Worm (Caenorhabditis elegans) whole organism, midembryonic: ENCODE results near the gene cyn-8.

Experiments
- T22C8.4 ChIP-seq: fragments of 200-800 bp; sonication (Bioruptor generic); IDR thresholded peaks from 2 replicates; pipeline ENCODE4 v1.3.6; 2022; ENCODE audit warnings: missing genetic modification characterization, missing compliant biosample characterization
- cog-1 ChIP-seq: sonication (generic microtip); optimal IDR thresholded peaks from 2 replicates; lab custom pipeline; 2016; ENCODE audit warnings: missing genetic modification characterization, missing compliant biosample characterization
- flt-1 ChIP-seq: fragments of 200-800 bp; sonication (Bioruptor generic); IDR thresholded peaks from 2 replicates; pipeline ENCODE4 v1.3.6; 2022; ENCODE audit warnings: missing genetic modification characterization, missing compliant biosample characterization
- klf-2 ChIP-seq: fragments of 200-800 bp; sonication (Bioruptor generic); conservative IDR thresholded peaks from 2 replicates; pipeline ENCODE4 v1.3.6; 2022; ENCODE audit warnings: missing genetic modification reagents, missing genetic modification characterization, missing compliant biosample characterization
- med-1 ChIP-seq: sonication (generic microtip); optimal IDR thresholded peaks from 2 replicates; lab custom pipeline; 2017; ENCODE audit warnings: missing genetic modification characterization, mild to moderate bottlenecking, missing compliant biosample characterization, antibody characterized with exemption, missing genetic modification reagents; ENCODE audit not compliant: insufficient read depth
- ref-1 ChIP-seq: fragments of 200-800 bp; sonication (Bioruptor generic); conservative IDR thresholded peaks from 2 replicates; pipeline ENCODE4 v1.3.6; 2022; ENCODE audit warnings: missing genetic modification reagents, missing genetic modification characterization, missing compliant biosample characterization
- tab-1 ChIP-seq: fragments of 200-800 bp; sonication (Bioruptor generic); IDR thresholded peaks from 2 replicates; pipeline ENCODE4 v1.3.6; 2022; ENCODE audit warnings: missing genetic modification characterization, missing compliant biosample characterization
- ztf-23 ChIP-seq: fragments of 200-800 bp; sonication (Bioruptor generic); IDR thresholded peaks from 2 replicates; pipeline ENCODE4 v1.3.6; 2022; ENCODE audit warnings: missing genetic modification reagents, missing genetic modification characterization, missing compliant biosample characterization
- ztf-29 ChIP-seq: fragments of 200-800 bp; sonication (Bioruptor generic); IDR thresholded peaks from 2 replicates; pipeline ENCODE4 v1.3.6; 2022; ENCODE audit warnings: missing genetic modification reagents, missing genetic modification characterization, missing compliant biosample characterization

The cyn-8 gene

DNA sequence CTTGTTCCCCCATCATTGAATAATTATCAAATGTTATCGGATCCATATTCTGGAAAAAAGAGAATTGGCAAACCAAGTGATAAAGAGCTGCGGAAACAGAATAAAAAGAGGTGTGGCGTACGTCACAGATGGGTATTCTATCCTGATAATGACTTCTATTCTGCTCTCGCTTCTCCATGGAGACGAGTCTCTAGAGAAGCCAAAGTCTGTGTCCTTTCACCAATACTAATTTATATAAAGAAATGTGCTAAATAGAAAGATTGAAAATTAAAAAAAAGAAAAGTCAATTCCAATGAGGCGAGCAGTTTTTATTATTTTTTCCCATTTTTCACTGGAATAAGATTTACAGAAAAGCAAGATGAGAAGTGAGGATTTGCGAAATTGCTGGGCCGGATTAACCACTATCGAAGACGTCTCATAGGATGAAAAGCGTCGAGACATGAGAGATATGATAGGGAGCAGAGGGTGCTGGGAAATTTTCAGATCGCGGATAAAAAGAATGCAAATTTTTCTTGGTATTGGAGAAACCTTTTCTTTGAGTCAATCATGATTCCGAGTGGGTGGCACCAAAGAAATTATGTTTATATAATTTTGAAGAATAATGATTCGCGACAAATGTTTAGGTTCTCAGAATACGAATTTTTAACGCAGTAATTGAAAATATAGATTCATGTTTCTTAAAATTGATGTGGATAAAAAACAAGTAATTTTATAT lies 50.2 kb downstream of the cyn-8 start, which contains the start of gene aexr-3:
TSS of gene aexr-3 (minus strand) at position 51 of the 715 bp plus-strand sequence.
- TF ChIP-seq flt-1 (no peak), cog-1 (tag; lab: Kevin White, UChicago) (no peak), med-1 (GFP tag; lab: Kevin White, UChicago) (no peak), ztf-29 (GFP tag; lab: Robert Waterston, UW) (no peak), ztf-23 (no peak), T22C8.4 (no peak), ref-1 (GFP tag; lab: Robert Waterston, UW) (no peak), tab-1 (GFP tag; lab: Robert Waterston, UW) (no peak), klf-2 (GFP tag; lab: Robert Waterston, UW) (no peak)

DNA sequence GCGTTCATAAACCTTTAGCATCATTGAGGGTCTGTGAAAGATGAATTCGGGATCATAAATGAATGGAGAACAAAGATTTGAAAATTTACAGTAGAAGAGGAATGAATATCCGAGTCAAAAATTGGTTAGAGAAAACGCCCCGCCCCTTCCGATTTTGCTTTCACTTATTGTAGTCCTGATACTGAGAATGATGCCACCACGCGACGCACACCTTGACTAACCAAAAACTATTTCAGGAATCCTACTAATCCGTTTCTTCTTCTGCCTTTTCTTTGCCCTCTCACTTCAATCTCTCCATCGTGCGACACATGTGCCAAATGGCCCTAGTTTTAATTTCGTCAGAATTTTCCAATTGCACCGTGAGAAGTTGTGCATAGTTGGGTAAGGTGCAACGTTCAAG lies 52.4 kb downstream of the cyn-8 start:
- TF ChIP-seq flt-1 (no peak), cog-1 (tag; lab: Kevin White, UChicago) (no peak), klf-2 (GFP tag; lab: Robert Waterston, UW) (no peak), ztf-29 (GFP tag; lab: Robert Waterston, UW) (no peak), tab-1 (GFP tag; lab: Robert Waterston, UW) (no peak), T22C8.4 (no peak), med-1 (GFP tag; lab: Kevin White, UChicago) (no peak), ztf-23 (no peak), ref-1 (GFP tag; lab: Robert Waterston, UW) (no peak)
